Worm (Caenorhabditis elegans): Measurements from ENCODE around the gene str-163.

DNA sequence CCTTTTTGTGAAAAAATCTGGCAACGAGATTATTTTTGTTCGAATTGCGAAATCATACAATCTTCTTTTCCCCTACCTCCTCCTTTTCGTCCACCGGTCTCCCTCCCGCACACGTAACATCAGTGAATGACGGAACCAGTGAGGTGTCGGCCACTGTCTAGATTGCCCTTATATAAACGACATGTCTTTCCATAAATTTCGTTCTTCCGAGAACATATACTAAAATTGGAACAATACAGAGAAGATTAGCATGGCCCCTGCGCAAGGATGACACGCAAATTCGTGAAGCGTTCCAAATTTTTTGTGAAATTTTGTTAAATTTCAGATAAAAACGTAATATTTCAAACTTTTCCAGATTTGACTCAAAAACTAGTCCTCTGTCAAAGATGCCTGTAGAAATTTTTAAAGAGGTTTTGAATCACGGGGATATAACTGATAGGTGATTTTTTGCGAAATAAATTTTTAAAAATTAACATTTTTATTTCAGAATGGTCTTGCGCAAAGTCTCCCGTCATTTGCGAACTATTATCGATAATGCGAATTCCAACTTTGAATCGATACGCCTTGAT lies 23.1 kb upstream of the str-163 start:
- TF ChIP-seq unc-62 (GFP tag; optimal IDR thresholded peaks at IDR 0.05) (no peak), nhr-12 (tag; optimal IDR thresholded peaks at IDR 0.05) (no peak), unc-39 (tag; optimal IDR thresholded peaks at IDR 0.05) (no peak), mab-5 (tag; optimal IDR thresholded peaks at IDR 0.05) (no peak), zag-1 (tag; optimal IDR thresholded peaks at IDR 0.05) (no peak), nhr-6 (tag; optimal IDR thresholded peaks at IDR 0.05) (no peak), nhr-77 (tag; optimal IDR thresholded peaks at IDR 0.05) (no peak), lsy-2 (tag; optimal IDR thresholded peaks at IDR 0.05) (no peak), ztf-4 (tag; optimal IDR thresholded peaks at IDR 0.05) (no peak), dmd-4 (tag; optimal IDR thresholded peaks at IDR 0.05) (no peak), nhr-11 (tag; optimal IDR thresholded peaks at IDR 0.05) (no peak), ceh-16 (tag; optimal IDR thresholded peaks at IDR 0.05) (no peak)

All from whole organism, L2 larva.